Comparison of ENCODE assay signal across 4 fruit fly cellular contexts in the genomic region with DNA sequence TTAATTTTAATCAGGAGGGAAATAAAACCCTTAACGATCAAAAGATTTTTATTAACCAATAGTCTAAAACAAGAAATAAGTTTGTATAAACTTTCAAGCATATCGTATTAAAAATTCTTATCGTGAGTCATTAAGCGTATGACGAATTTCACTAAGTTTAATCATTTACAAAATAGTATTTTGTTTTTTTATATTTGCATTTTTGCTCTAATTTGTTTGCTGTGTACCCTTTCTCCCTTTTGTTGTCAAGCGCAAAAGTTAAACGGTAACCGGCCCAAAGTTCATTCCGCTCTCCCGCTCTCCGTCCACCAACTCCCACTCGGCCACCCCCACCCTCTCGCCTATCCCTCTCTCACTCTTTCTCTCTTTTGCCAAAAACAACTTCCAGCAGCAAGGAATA.
TF ChIP-seq lines count a peak whose summit lies in the region.

No protein-coding gene starts in this region.

- no peak for TF ChIP-seq CTCF in whole organism, embryonic (GFP tag; optimal IDR thresholded peaks at IDR 0.05; lab: Kevin White, UChicago)

TF ChIP-seq in whole organism, embryonic, 481 proteins besides CTCF, POLR2A, EP300 and RAD21 (continues in another document):
- 0 out of 2 replicates have a peak, but pooled peaks have one; percentile 21 for TF ChIP-seq crol (GFP tag; IDR thresholded peaks at IDR 0.05; lab: Robert Waterston, UW)
- no peak for TF ChIP-seq jumu (GFP tag; optimal IDR thresholded peaks at IDR 0.05; lab: Kevin White, UChicago)
- TF ChIP-seq bab2 (GFP tag; optimal IDR thresholded peaks at IDR 0.05; lab: Kevin White, UChicago) = no peak
- no peak for TF ChIP-seq Meics (GFP tag; optimal IDR thresholded peaks at IDR 0.05; lab: Kevin White, UChicago)
- TF ChIP-seq CG12942 (GFP tag; optimal IDR thresholded peaks at IDR 0.05; lab: Kevin White, UChicago) = no peak
- peak; percentile 18 for TF ChIP-seq CG2120 (GFP tag; optimal IDR thresholded peaks at IDR 0.05; lab: Kevin White, UChicago)
- TF ChIP-seq Rx (GFP tag; IDR thresholded peaks at IDR 0.05; lab: Robert Waterston, UW) = 0 out of 2 replicates have a peak, but pooled peaks have one; percentile 3
- TF ChIP-seq BEAF-32 (GFP tag; optimal IDR thresholded peaks at IDR 0.05; lab: Kevin White, UChicago) = no peak
- no peak for TF ChIP-seq CG2202 (tag; optimal IDR thresholded peaks at IDR 0.05; lab: Kevin White, UChicago)
- no peak for TF ChIP-seq Atf-2 (GFP tag; optimal IDR thresholded peaks at IDR 0.05; lab: Kevin White, UChicago)
- peak; percentile 39; the same call in 1 of the 2 replicates for TF ChIP-seq CG32532 (GFP tag; IDR thresholded peaks at IDR 0.05; lab: Robert Waterston, UW)
- TF ChIP-seq wor (GFP tag; IDR thresholded peaks at IDR 0.05; lab: Robert Waterston, UW) = no peak
- no peak for TF ChIP-seq CG7271 (tag; optimal IDR thresholded peaks at IDR 0.05; lab: Kevin White, UChicago)
- TF ChIP-seq CG8478 (optimal IDR thresholded peaks at IDR 0.05; lab: Kevin White, UChicago) = no peak
- no peak for TF ChIP-seq peb (GFP tag; IDR thresholded peaks at IDR 0.05; lab: Robert Waterston, UW)
- TF ChIP-seq HLH3B (GFP tag; IDR thresholded peaks at IDR 0.05; lab: Robert Waterston, UW) = 0 out of 2 replicates have a peak, but pooled peaks have one; percentile 28
- TF ChIP-seq nmo (GFP tag; optimal IDR thresholded peaks at IDR 0.05; lab: Kevin White, UChicago) = no peak
- TF ChIP-seq row (GFP tag; IDR thresholded peaks at IDR 0.05; lab: Robert Waterston, UW) = 0 out of 3 replicates have a peak, but pooled peaks have one; percentile 11
- TF ChIP-seq CG2712 (tag; optimal IDR thresholded peaks at IDR 0.05; lab: Kevin White, UChicago) = no peak
- no peak for TF ChIP-seq CG16815 (GFP tag; optimal IDR thresholded peaks at IDR 0.05; lab: Kevin White, UChicago)
- TF ChIP-seq slbo (GFP tag; IDR thresholded peaks at IDR 0.05; lab: Robert Waterston, UW) = peak; percentile 55; the same call in 1 of the 2 replicates

TF ChIP-seq in whole organism, prepupa, 60 proteins besides CTCF, POLR2A, EP300 and RAD21 (continues in another document):
- TF ChIP-seq CG34406 (GFP tag; optimal IDR thresholded peaks at IDR 0.05; lab: Kevin White, UChicago) (peak; percentile 40), Eip75B (GFP tag; optimal IDR thresholded peaks at IDR 0.05; lab: Kevin White, UChicago) (no peak), pdm3 (GFP tag; optimal IDR thresholded peaks at IDR 0.05; lab: Kevin White, UChicago) (peak; percentile 3), cyc (GFP tag; optimal IDR thresholded peaks at IDR 0.05; lab: Kevin White, UChicago) (peak; percentile 46), Ets21C (GFP tag; optimal IDR thresholded peaks at IDR 0.05; lab: Kevin White, UChicago) (peak; percentile 37), salr (GFP tag; optimal IDR thresholded peaks at IDR 0.05; lab: Kevin White, UChicago) (no peak), CG8632 (GFP tag; optimal IDR thresholded peaks at IDR 0.05; lab: Kevin White, UChicago) (no peak), CG3919 (GFP tag; optimal IDR thresholded peaks at IDR 0.05; lab: Kevin White, UChicago) (no peak), Eip93F (GFP tag; optimal IDR thresholded peaks at IDR 0.05; lab: Kevin White, UChicago) (no peak), CG8319 (GFP tag; optimal IDR thresholded peaks at IDR 0.05; lab: Kevin White, UChicago) (no peak), vri (GFP tag; optimal IDR thresholded peaks at IDR 0.05; lab: Kevin White, UChicago) (no peak), Met (GFP tag; optimal IDR thresholded peaks at IDR 0.05; lab: Kevin White, UChicago) (no peak), Blimp-1 (GFP tag; optimal IDR thresholded peaks at IDR 0.05; lab: Kevin White, UChicago) (peak; percentile 12), Lpt (GFP tag; optimal IDR thresholded peaks at IDR 0.05; lab: Kevin White, UChicago) (no peak), Sox14 (GFP tag; optimal IDR thresholded peaks at IDR 0.05; lab: Kevin White, UChicago) (peak; percentile 9), CG7368 (GFP tag; optimal IDR thresholded peaks at IDR 0.05; lab: Kevin White, UChicago) (no peak), CG15336 (GFP tag; IDR thresholded peaks at IDR 0.05; lab: Robert Waterston, UW) (peak; percentile 46), CG4318 (GFP tag; optimal IDR thresholded peaks at IDR 0.05; lab: Kevin White, UChicago) (no peak), CG6276 (GFP tag; optimal IDR thresholded peaks at IDR 0.05; lab: Kevin White, UChicago) (peak; percentile 12), OdsH (GFP tag; optimal IDR thresholded peaks at IDR 0.05; lab: Kevin White, UChicago) (peak; percentile 37), acj6 (GFP tag; optimal IDR thresholded peaks at IDR 0.05; lab: Kevin White, UChicago) (peak; percentile 32), CG11294 (GFP tag; IDR thresholded peaks at IDR 0.05; lab: Robert Waterston, UW) (no peak), Hr38 (GFP tag; optimal IDR thresholded peaks at IDR 0.05; lab: Kevin White, UChicago) (no peak)

TF ChIP-seq in whole organism, pupa, 21 proteins besides CTCF, POLR2A, EP300 and RAD21:
- TF ChIP-seq CG8159 (tag; optimal IDR thresholded peaks at IDR 0.05; lab: Kevin White, UChicago) = peak; percentile 43
- TF ChIP-seq CG17806 (tag; optimal IDR thresholded peaks at IDR 0.05; lab: Kevin White, UChicago) = peak; percentile 22
- no peak for TF ChIP-seq Snoo (tag; optimal IDR thresholded peaks at IDR 0.05; lab: Kevin White, UChicago)
- TF ChIP-seq CG14655 (GFP tag; optimal IDR thresholded peaks at IDR 0.05; lab: Kevin White, UChicago) = peak; percentile 29

TF ChIP-seq in whole organism, wandering third instar larva, 38 proteins besides CTCF, POLR2A, EP300 and RAD21:
- peak; percentile 58 for TF ChIP-seq Hnf4 (GFP tag; optimal IDR thresholded peaks at IDR 0.05; lab: Kevin White, UChicago)
- TF ChIP-seq Sp1 (GFP tag; optimal IDR thresholded peaks at IDR 0.05; lab: Kevin White, UChicago) = peak; percentile 52
- TF ChIP-seq h (GFP tag; optimal IDR thresholded peaks at IDR 0.05; lab: Kevin White, UChicago) = peak; percentile 22
- no peak for TF ChIP-seq N (GFP tag; optimal IDR thresholded peaks at IDR 0.05; lab: Kevin White, UChicago)
- peak; percentile 36 for TF ChIP-seq rgr (GFP tag; optimal IDR thresholded peaks at IDR 0.05; lab: Kevin White, UChicago)
- peak in 1 of 2 experiments; percentile 50 for TF ChIP-seq foxo (GFP tag; optimal IDR thresholded peaks at IDR 0.05; lab: Kevin White, UChicago)
- TF ChIP-seq HLH106 (tag; optimal IDR thresholded peaks at IDR 0.05; lab: Kevin White, UChicago) = peak; percentile 66
- peak; percentile 50 for TF ChIP-seq tai (GFP tag; optimal IDR thresholded peaks at IDR 0.05; lab: Kevin White, UChicago)
- TF ChIP-seq ey (GFP tag; optimal IDR thresholded peaks at IDR 0.05; lab: Kevin White, UChicago) = peak; percentile 44
- TF ChIP-seq Myc (optimal IDR thresholded peaks at IDR 0.05; lab: Kevin White, UChicago) = no peak
- TF ChIP-seq dmrt93B (GFP tag; optimal IDR thresholded peaks at IDR 0.05; lab: Kevin White, UChicago) = peak; percentile 5
- TF ChIP-seq psq (GFP tag; optimal IDR thresholded peaks at IDR 0.05; lab: Kevin White, UChicago) = peak; percentile 21
- no peak for TF ChIP-seq lola (GFP tag; optimal IDR thresholded peaks at IDR 0.05; lab: Kevin White, UChicago)
